Worm (Caenorhabditis elegans) whole organism, early embryonic: ENCODE results near the gene W04E12.7.

Experiments
- B0310.2 ChIP-seq: sonication (generic microtip); optimal IDR thresholded peaks from 2 replicates; lab custom pipeline; 2016; ENCODE audit warnings: mild to moderate bottlenecking, missing genetic modification characterization, missing compliant biosample characterization
- ama-1 ChIP-seq: fragments of 150-350 bp; optimal IDR thresholded peaks from 2 replicates; lab custom pipeline; 2014
- ceh-36 ChIP-seq: sonication (generic microtip); optimal IDR thresholded peaks from 2 replicates; lab custom pipeline; 2016; ENCODE audit warnings: missing genetic modification characterization, inconsistent platforms, missing compliant biosample characterization
- flt-1 ChIP-seq: fragments of 200-800 bp; sonication (Bioruptor generic); IDR thresholded peaks from 2 replicates; pipeline ENCODE4 v1.3.6; 2022; ENCODE audit warnings: missing genetic modification characterization, missing compliant biosample characterization
- scrt-1 ChIP-seq: fragments of 200-800 bp; sonication (Bioruptor generic); IDR thresholded peaks from 2 replicates; pipeline ENCODE4 v1.3.6; 2022; ENCODE audit warnings: missing genetic modification characterization, missing compliant biosample characterization
- tra-4 ChIP-seq: sonication (generic microtip); optimal IDR thresholded peaks from 2 replicates; lab custom pipeline; 2017; ENCODE audit warnings: missing genetic modification characterization, missing compliant biosample characterization

DNA sequence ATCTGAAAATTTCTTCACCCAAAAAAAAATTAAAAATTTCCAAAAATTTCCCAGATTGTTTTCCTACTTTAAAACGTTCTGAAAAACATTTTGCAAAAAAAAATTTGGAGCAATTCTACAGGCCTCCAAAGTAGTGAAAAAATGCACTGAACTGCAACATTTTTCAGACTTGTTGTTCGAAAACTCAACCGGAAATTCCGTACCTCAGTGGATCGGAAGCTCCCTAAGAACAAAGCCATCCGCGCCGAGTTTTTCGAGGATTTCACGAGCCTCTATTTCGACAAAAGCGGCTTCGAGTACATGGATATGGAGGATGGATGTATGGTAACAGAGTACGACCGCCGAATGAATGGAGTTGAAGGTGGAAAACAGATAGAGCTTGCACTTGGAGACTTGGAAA, 759 bp upstream of the W04E12.7 start, which contains the start of gene fbxa-131:
- TF ChIP-seq B0310.2 (tag; lab: Kevin White, UChicago) (no peak), tra-4 (no peak), ama-1 (lab: Kevin White, UChicago) (no peak), flt-1 (GFP tag; lab: Robert Waterston, UW) (no peak), ceh-36 (tag; lab: Kevin White, UChicago) (no peak), scrt-1 (no peak)
